Worm (Caenorhabditis elegans): ENCODE data around the gene mltn-5.

mltn-5 gene

DNA sequence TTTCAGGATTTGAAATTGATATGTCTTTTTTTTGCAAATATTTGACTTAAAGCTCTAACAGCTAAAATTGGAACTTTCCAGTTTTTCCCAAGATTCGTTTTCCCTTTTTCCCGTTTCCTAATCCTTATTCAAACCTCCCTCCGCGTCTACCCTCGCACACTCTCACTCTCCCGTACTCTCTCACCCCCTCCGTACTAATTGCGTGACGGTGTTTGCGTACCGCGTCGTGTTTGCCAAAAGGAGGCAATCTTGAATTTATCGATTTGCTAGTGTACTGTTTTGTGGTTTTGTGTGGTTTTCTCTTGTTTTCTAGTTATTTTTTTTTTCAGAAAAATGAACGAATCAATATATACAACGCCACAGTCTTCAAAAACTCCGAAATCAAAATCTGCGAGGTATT is 16.4 kb upstream of the mltn-5 start, which contains the start of gene citk-1:
citk-1 (plus strand) TSS at position 323 of the 400 bp plus-strand sequence.
- TF ChIP-seq lsl-1 (GFP tag; optimal IDR thresholded peaks at IDR 0.05) (no peak), madf-8 (GFP tag; conservative IDR thresholded peaks at IDR 0.05) (no peak), lin-54 (GFP tag; optimal IDR thresholded peaks at IDR 0.05) (peak; percentile 88), chd-7 (tag; optimal IDR thresholded peaks at IDR 0.05) (no peak), Y95B8A.8 (GFP tag; IDR thresholded peaks at IDR 0.05) (no peak), snpc-4 (GFP tag; optimal IDR thresholded peaks at IDR 0.05) (no peak), snpc-4 (tag; optimal IDR thresholded peaks at IDR 0.05) (peak; percentile 5 to 54 (median 37)), hsf-1 (GFP tag; IDR thresholded peaks at IDR 0.05) (no peak), Y79H2A.3 (GFP tag; conservative IDR thresholded peaks at IDR 0.05) (no peak), zfh-2 (GFP tag; conservative IDR thresholded peaks at IDR 0.05) (no peak), K11D2.4 (GFP tag; IDR thresholded peaks at IDR 0.05) (no peak), rcor-1 (GFP tag; IDR thresholded peaks at IDR 0.05) (no peak), Y56A3A.18 (GFP tag; IDR thresholded peaks at IDR 0.05) (no peak), F57A8.1 (GFP tag; optimal IDR thresholded peaks at IDR 0.05) (no peak), madf-6 (GFP tag; IDR thresholded peaks at IDR 0.05) (no peak), ceh-91 (GFP tag; IDR thresholded peaks at IDR 0.05) (no peak), egl-44 (GFP tag; IDR thresholded peaks at IDR 0.05) (no peak), attf-3 (GFP tag; conservative IDR thresholded peaks at IDR 0.05) (no peak; the same call in 1 of the 2 replicates), efl-1 (GFP tag; optimal IDR thresholded peaks at IDR 0.05) (peak; percentile 69), ceh-100 (GFP tag; IDR thresholded peaks at IDR 0.05) (no peak), lir-1 (GFP tag; conservative IDR thresholded peaks at IDR 0.05) (no peak), T26A5.8 (tag; optimal IDR thresholded peaks at IDR 0.05) (no peak), F23B12.7 (tag; optimal IDR thresholded peaks at IDR 0.05; ENCODE audit: insufficient read depth) (no peak), cebp-1 (GFP tag; IDR thresholded peaks at IDR 0.05) (no peak), cebp-1 (tag; optimal IDR thresholded peaks at IDR 0.05) (no peak), dpl-1 (GFP tag; optimal IDR thresholded peaks at IDR 0.05) (peak; percentile 84), Y53G8AR.9 (GFP tag; conservative IDR thresholded peaks at IDR 0.05) (no peak), sptf-2 (GFP tag; optimal IDR thresholded peaks at IDR 0.05) (no peak), attf-5 (GFP tag; optimal IDR thresholded peaks at IDR 0.05) (peak; percentile 6), repo-1 (tag; optimal IDR thresholded peaks at IDR 0.05) (no peak), attf-6 (GFP tag; IDR thresholded peaks at IDR 0.05) (no peak), ceh-40 (GFP tag; IDR thresholded peaks at IDR 0.05) (no peak), ekl-4 (GFP tag; IDR thresholded peaks at IDR 0.05) (peak; percentile 58; the same call in 1 of the 2 replicates), die-1 (tag; optimal IDR thresholded peaks at IDR 0.05) (no peak), ceh-27 (GFP tag; optimal IDR thresholded peaks at IDR 0.05) (peak; percentile 37), dpff-1 (tag; optimal IDR thresholded peaks at IDR 0.05) (no peak), snpc-1.3 (tag; optimal IDR thresholded peaks at IDR 0.05; ENCODE audit: insufficient read depth) (no peak), hmg-1.2 (GFP tag; IDR thresholded peaks at IDR 0.05) (peak; percentile 92), F10E7.11 (tag; optimal IDR thresholded peaks at IDR 0.05) (no peak), pha-4 (tag; optimal IDR thresholded peaks at IDR 0.05) (peak; percentile 49), tbp1 (GFP tag; optimal IDR thresholded peaks at IDR 0.05) (no peak), ztf-6 (GFP tag; IDR thresholded peaks at IDR 0.05) (no peak), mes-4 (tag; optimal IDR thresholded peaks at IDR 0.05) (no peak), ets-4 (GFP tag; optimal IDR thresholded peaks at IDR 0.05) (no peak), snpc-3.4 (tag; optimal IDR thresholded peaks at IDR 0.05) (no peak), mcd-1 (GFP tag; IDR thresholded peaks at IDR 0.05) (peak; percentile 57), lin-35 (GFP tag; optimal IDR thresholded peaks at IDR 0.05) (peak in 1 of 3 experiments; percentile 88), unc-62 (GFP tag; optimal IDR thresholded peaks at IDR 0.05) (no peak), ZK185.1 (tag; optimal IDR thresholded peaks at IDR 0.05; ENCODE audit: poor library complexity, severe bottlenecking) (no peak)

Data from whole organism, young adult.